Worm (Caenorhabditis elegans) whole organism, L1 larva: ENCODE data around the gene ttr-40.

ENCODE experiments used
- ceh-82 ChIP-seq, 3 experiments: fragments of 150-350 bp in 1 of 3; sonication (generic microtip) in 2 of 3; optimal IDR thresholded peaks; 2 replicates each; lab custom pipeline; 2014 to 2017; ENCODE audit warnings: missing biosample characterization in 3 of 3, missing genetic modification characterization in 3 of 3
- nhr-47 ChIP-seq: sonication (generic microtip); optimal IDR thresholded peaks from 2 replicates; lab custom pipeline; 2016; ENCODE audit warnings: mild to moderate bottlenecking, missing genetic modification characterization, moderate library complexity, missing compliant biosample characterization
- nhr-90 ChIP-seq: sonication (generic microtip); optimal IDR thresholded peaks from 2 replicates; lab custom pipeline; 2016; ENCODE audit warnings: mild to moderate bottlenecking, missing genetic modification characterization, missing compliant biosample characterization; ENCODE audit not compliant: poor library complexity
- pqm-1 ChIP-seq: sonication (generic microtip); optimal IDR thresholded peaks from 3 replicates; lab custom pipeline; 2017; ENCODE audit warnings: missing biosample characterization, missing genetic modification characterization
- tlp-1 ChIP-seq: fragments of 150-350 bp; optimal IDR thresholded peaks from 2 replicates; lab custom pipeline; 2014; ENCODE audit warnings: missing biosample characterization, missing genetic modification characterization
- unc-62 ChIP-seq: fragments of 150-350 bp; optimal IDR thresholded peaks from 2 replicates; lab custom pipeline; 2014; ENCODE audit warnings: missing biosample characterization, missing genetic modification reagents, missing genetic modification characterization
- ztf-11 ChIP-seq, 2 experiments: sonication (generic microtip); optimal IDR thresholded peaks; 2 replicates each; lab custom pipeline; 2016 to 2017; ENCODE audit warnings: missing genetic modification characterization in 2 of 2, missing biosample characterization in 1 of 2, missing compliant biosample characterization in 1 of 2

DNA sequence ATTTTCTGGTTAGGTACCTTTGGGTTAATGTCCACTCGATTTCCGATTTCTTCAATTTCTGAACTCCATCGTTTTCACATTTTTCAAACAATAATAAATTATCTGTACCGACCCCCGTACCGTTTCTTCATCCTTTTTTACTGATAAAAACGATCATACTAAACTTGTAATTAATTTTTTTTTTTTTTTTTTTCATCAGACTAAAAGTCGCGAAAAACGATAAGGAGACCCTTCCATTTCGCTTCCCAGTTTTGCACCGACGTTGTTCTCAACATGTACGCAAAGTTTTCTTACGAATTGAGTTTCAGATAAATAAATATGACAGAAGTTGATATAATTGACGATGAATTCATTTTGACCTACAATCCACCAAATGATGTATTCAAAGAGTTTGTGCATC, 34.1 kb downstream of the ttr-40 start, which contains the start of gene F44A2.7:
- TF ChIP-seq tlp-1 (tag; lab: Kevin White, UChicago) (no peak), unc-62 (no peak), pqm-1 (tag; lab: Kevin White, UChicago) (no peak), ztf-11 (tag; optimal IDR thresholded peaks at IDR 0.05; lab: Kevin White, UChicago) (no peak), nhr-90 (tag; lab: Kevin White, UChicago) (no peak), ceh-82 (tag; optimal IDR thresholded peaks at IDR 0.05; lab: Kevin White, UChicago) (no peak), nhr-47 (tag; lab: Kevin White, UChicago) (no peak)
